Fruit fly (Drosophila melanogaster) whole organism, embryonic: Measurements from ENCODE around the gene CG15725.
A peak's percentile ranks its signal among the peaks of the same experiment; 100 is the strongest.

Experiments
- Abd-B ChIP-seq: fragments of 200-800 bp; sonication (Bioruptor generic); optimal IDR thresholded peaks from 2 replicates; lab custom pipeline; 2018; ENCODE audit warnings: missing biosample characterization, mild to moderate bottlenecking, missing genetic modification characterization, moderate library complexity
- Atf6 ChIP-seq: fragments of 200-800 bp; sonication (Bioruptor generic); IDR thresholded peaks from 2 replicates; pipeline ENCODE4 v1.3.6; 2022; ENCODE audit warnings: missing biosample characterization, missing genetic modification characterization
- Bgb ChIP-seq: fragments of 200-800 bp; sonication (Bioruptor generic); IDR thresholded peaks from 2 replicates; pipeline ENCODE4 v1.3.6; 2022; ENCODE audit warnings: missing biosample characterization, missing genetic modification characterization; ENCODE audit not compliant: partially characterized antibody
- Bteb2 ChIP-seq: fragments of 200-800 bp; sonication (Bioruptor generic); optimal IDR thresholded peaks from 2 replicates; lab custom pipeline; 2016; ENCODE audit warnings: missing biosample characterization, missing genetic modification characterization
- CG10147 ChIP-seq: fragments of 200-800 bp; sonication (Bioruptor generic); optimal IDR thresholded peaks from 2 replicates; lab custom pipeline; 2019; ENCODE audit warnings: missing biosample characterization, mild to moderate bottlenecking, missing genetic modification characterization, moderate library complexity
- CG10267 ChIP-seq: fragments of 200-800 bp; sonication (Bioruptor generic); optimal IDR thresholded peaks from 2 replicates; lab custom pipeline; 2018; ENCODE audit warnings: missing biosample characterization, mild to moderate bottlenecking, missing genetic modification characterization, moderate library complexity
- CG10274 ChIP-seq: fragments of 200-800 bp; sonication (Bioruptor generic); optimal IDR thresholded peaks from 3 replicates; lab custom pipeline; 2017; ENCODE audit warnings: missing biosample characterization, mild to moderate bottlenecking, missing genetic modification characterization
- CG10321 ChIP-seq: fragments of 200-800 bp; sonication (Bioruptor generic); IDR thresholded peaks from 2 replicates; pipeline ENCODE4 v1.3.6; 2022; ENCODE audit warnings: missing biosample characterization, missing genetic modification characterization
- CG12769 ChIP-seq: fragments of 200-800 bp; sonication (Bioruptor generic); optimal IDR thresholded peaks from 2 replicates; lab custom pipeline; 2019; ENCODE audit warnings: missing biosample characterization, mild to moderate bottlenecking, missing genetic modification characterization, moderate library complexity
- CG13287 ChIP-seq: fragments of 200-800 bp; sonication (Bioruptor generic); IDR thresholded peaks from 2 replicates; pipeline ENCODE4 v1.3.6; 2022; ENCODE audit warnings: missing biosample characterization, missing genetic modification characterization; ENCODE audit not compliant: partially characterized antibody
- CG13624 ChIP-seq: fragments of 200-800 bp; sonication (Bioruptor generic); optimal IDR thresholded peaks from 2 replicates; lab custom pipeline; 2016; ENCODE audit warnings: missing biosample characterization, missing genetic modification characterization
- CG2120 ChIP-seq: fragments of 200-800 bp; sonication (Bioruptor generic); optimal IDR thresholded peaks from 3 replicates; lab custom pipeline; 2016; ENCODE audit warnings: missing biosample characterization, missing genetic modification characterization
- CG2202 ChIP-seq: fragments of 200-800 bp; sonication (Bioruptor generic); optimal IDR thresholded peaks from 2 replicates; lab custom pipeline; 2018; ENCODE audit warnings: missing biosample characterization, mild to moderate bottlenecking, missing genetic modification characterization
- CG2678 ChIP-seq: fragments of 200-800 bp; sonication (Bioruptor generic); optimal IDR thresholded peaks from 3 replicates; lab custom pipeline; 2019; ENCODE audit warnings: missing biosample characterization, mild to moderate bottlenecking, missing genetic modification characterization, moderate library complexity
- CG2712 ChIP-seq: fragments of 200-800 bp; optimal IDR thresholded peaks from 3 replicates; lab custom pipeline; 2019; ENCODE audit warnings: missing biosample characterization, mild to moderate bottlenecking, missing genetic modification characterization, moderate library complexity
- CG30431 ChIP-seq: fragments of 200-800 bp; sonication (Bioruptor generic); optimal IDR thresholded peaks from 2 replicates; lab custom pipeline; 2017; ENCODE audit warnings: missing biosample characterization, missing genetic modification characterization
- CG32772 ChIP-seq: fragments of 200-800 bp; sonication (Bioruptor generic); IDR thresholded peaks from 2 replicates; pipeline ENCODE4 v1.3.6; 2022; ENCODE audit warnings: missing biosample characterization, missing genetic modification characterization
- CG3838 ChIP-seq: fragments of 200-800 bp; sonication (Bioruptor generic); optimal IDR thresholded peaks from 3 replicates; lab custom pipeline; 2016; ENCODE audit warnings: missing biosample characterization, missing genetic modification characterization
- CG4282 ChIP-seq: fragments of 200-800 bp; sonication (Bioruptor generic); optimal IDR thresholded peaks from 2 replicates; lab custom pipeline; 2016; ENCODE audit warnings: missing biosample characterization, missing genetic modification characterization
- CG5180 ChIP-seq: fragments of 200-800 bp; sonication (Bioruptor generic); optimal IDR thresholded peaks from 3 replicates; lab custom pipeline; 2017; ENCODE audit warnings: missing biosample characterization, missing genetic modification characterization, mild to moderate bottlenecking, moderate library complexity, missing genetic modification reagents
- CG6175 ChIP-seq: fragments of 200-800 bp; sonication (Bioruptor generic); IDR thresholded peaks from 3 replicates; pipeline ENCODE4 v1.3.6; 2022; ENCODE audit warnings: missing biosample characterization, missing genetic modification characterization
- CG7372 ChIP-seq: fragments of 200-800 bp; sonication (Bioruptor generic); IDR thresholded peaks from 2 replicates; pipeline ENCODE4 v1.3.6; 2022; ENCODE audit warnings: missing biosample characterization, missing genetic modification characterization
- CG8765 ChIP-seq: fragments of 200-800 bp; sonication (Bioruptor generic); IDR thresholded peaks from 2 replicates; pipeline ENCODE4 v1.3.6; 2022; ENCODE audit warnings: missing biosample characterization, missing genetic modification characterization
- D19B ChIP-seq: fragments of 200-800 bp; sonication (Bioruptor generic); optimal IDR thresholded peaks from 2 replicates; lab custom pipeline; 2017; ENCODE audit warnings: missing biosample characterization, mild to moderate bottlenecking, missing genetic modification characterization
- Dp ChIP-seq: fragments of 200-800 bp; sonication (Bioruptor generic); optimal IDR thresholded peaks from 2 replicates; lab custom pipeline; 2018; ENCODE audit warnings: missing biosample characterization, mild to moderate bottlenecking, missing genetic modification characterization, moderate library complexity
- Mad ChIP-seq: fragments of 200-800 bp; sonication (Bioruptor generic); optimal IDR thresholded peaks from 2 replicates; lab custom pipeline; 2016; ENCODE audit warnings: missing biosample characterization, missing genetic modification characterization
- Myb ChIP-seq: fragments of 200-800 bp; sonication (Bioruptor generic); optimal IDR thresholded peaks from 2 replicates; lab custom pipeline; 2016; ENCODE audit warnings: missing biosample characterization, missing genetic modification characterization
- Oaz ChIP-seq: fragments of 200-800 bp; sonication (Bioruptor generic); IDR thresholded peaks from 2 replicates; pipeline ENCODE4 v1.3.6; 2022; ENCODE audit warnings: missing biosample characterization, missing genetic modification characterization
- Sin3A ChIP-seq: fragments of >200 bp; optimal IDR thresholded peaks from 2 replicates; lab custom pipeline; 2018
- TFAM ChIP-seq: fragments of 200-800 bp; sonication (Bioruptor generic); optimal IDR thresholded peaks from 2 replicates; lab custom pipeline; 2017; ENCODE audit warnings: missing biosample characterization, missing genetic modification characterization, inconsistent platforms
- ap ChIP-seq: fragments of 200-800 bp; sonication (Bioruptor generic); IDR thresholded peaks from 2 replicates; pipeline ENCODE4 v1.3.6; 2022; ENCODE audit warnings: missing biosample characterization, missing genetic modification characterization
- croc ChIP-seq: fragments of 200-800 bp; sonication (Bioruptor generic); conservative IDR thresholded peaks from 3 replicates; pipeline ENCODE4 v1.3.6; 2022; ENCODE audit warnings: missing biosample characterization, missing genetic modification characterization
- crol ChIP-seq: fragments of 200-800 bp; sonication (Bioruptor generic); IDR thresholded peaks from 2 replicates; pipeline ENCODE4 v1.3.6; 2022; ENCODE audit warnings: missing biosample characterization, missing genetic modification characterization
- emc ChIP-seq: fragments of 200-800 bp; sonication (Bioruptor generic); optimal IDR thresholded peaks from 2 replicates; lab custom pipeline; 2016; ENCODE audit warnings: missing biosample characterization, missing genetic modification characterization
- fd102C ChIP-seq: fragments of 200-800 bp; sonication (Bioruptor generic); optimal IDR thresholded peaks from 2 replicates; lab custom pipeline; 2018; ENCODE audit warnings: missing biosample characterization, mild to moderate bottlenecking, missing genetic modification characterization, moderate library complexity
- fd3F ChIP-seq: fragments of 200-800 bp; sonication (Bioruptor generic); optimal IDR thresholded peaks from 2 replicates; lab custom pipeline; 2018; ENCODE audit warnings: missing biosample characterization, mild to moderate bottlenecking, missing genetic modification characterization, moderate library complexity
- fru ChIP-seq: fragments of >200 bp; optimal IDR thresholded peaks from 2 replicates; lab custom pipeline; 2017
- ken ChIP-seq: fragments of 200-800 bp; sonication (Bioruptor generic); IDR thresholded peaks from 3 replicates; pipeline ENCODE4 v1.3.6; 2022; ENCODE audit warnings: missing biosample characterization, missing genetic modification characterization
- maf-S ChIP-seq: fragments of 200-800 bp; sonication (Bioruptor generic); optimal IDR thresholded peaks from 2 replicates; lab custom pipeline; 2016; ENCODE audit warnings: missing biosample characterization, missing genetic modification characterization
- oc ChIP-seq: fragments of 200-800 bp; sonication (Bioruptor generic); optimal IDR thresholded peaks from 2 replicates; lab custom pipeline; 2018; ENCODE audit warnings: missing biosample characterization, mild to moderate bottlenecking, missing genetic modification characterization, moderate library complexity
- otp ChIP-seq: fragments of 200-800 bp; sonication (Bioruptor generic); IDR thresholded peaks from 3 replicates; pipeline ENCODE4, ENCODE4 v1.3.6; 2022; ENCODE audit warnings: missing biosample characterization, missing genetic modification characterization
- pan ChIP-seq, 4 experiments: fragments of >200 bp in 3 of 4; fragments of 200-800 bp in 1 of 4; sonication (Bioruptor generic) in 1 of 4; optimal IDR thresholded peaks in 3 of 4; IDR thresholded peaks in 1 of 4; 2 replicates each; pipeline versions ENCODE4 v1.3.6 to Lab custom; 2017 to 2022; ENCODE audit warnings: missing biosample characterization in 2 of 4, missing genetic modification characterization in 2 of 4, mixed read lengths in 1 of 4
- phol ChIP-seq: fragments of 200-800 bp; sonication (Bioruptor generic); optimal IDR thresholded peaks from 3 replicates; lab custom pipeline; 2018; ENCODE audit warnings: missing biosample characterization, mild to moderate bottlenecking, missing genetic modification characterization, moderate library complexity
- pum ChIP-seq: fragments of 200-800 bp; sonication (Bioruptor generic); optimal IDR thresholded peaks from 2 replicates; lab custom pipeline; 2016; ENCODE audit warnings: missing biosample characterization, missing genetic modification characterization
- sd ChIP-seq: fragments of 200-800 bp; sonication (Bioruptor generic); optimal IDR thresholded peaks from 3 replicates; lab custom pipeline; 2018; ENCODE audit warnings: missing biosample characterization, mild to moderate bottlenecking, missing genetic modification characterization, moderate library complexity
- tgo ChIP-seq: fragments of 200-800 bp; sonication (Bioruptor generic); IDR thresholded peaks from 3 replicates; pipeline ENCODE4 v1.3.6; 2022; ENCODE audit warnings: missing biosample characterization, missing genetic modification characterization
- zfh1 ChIP-seq: fragments of 200-800 bp; sonication (Bioruptor generic); IDR thresholded peaks from 3 replicates; pipeline ENCODE4 v1.3.6; 2022; ENCODE audit warnings: missing biosample characterization, missing genetic modification characterization

The CG15725 gene

dm6 chrX:12737057-12737734 lies 31.5 kb downstream of the CG15725 start (continued):
- TF ChIP-seq ap, result no peak
- no peak for TF ChIP-seq Myb (GFP tag; lab: Kevin White, UChicago)
- TF ChIP-seq Abd-B (GFP tag; lab: Kevin White, UChicago), result peak; percentile 50
- no peak for TF ChIP-seq Bteb2 (GFP tag; lab: Kevin White, UChicago)
- peak; percentile 9 for TF ChIP-seq CG12769
- TF ChIP-seq maf-S, result no peak
- peak; percentile 9; the same call in 1 of the 2 replicates for TF ChIP-seq Bgb (GFP tag; lab: Robert Waterston, UW)
- TF ChIP-seq D19B (GFP tag; lab: Kevin White, UChicago), result no peak
- TF ChIP-seq Dp (GFP tag; lab: Kevin White, UChicago), result no peak
- TF ChIP-seq crol (GFP tag; lab: Robert Waterston, UW), result peak; percentile 97
- 0 out of 3 replicates have a peak, but pooled peaks have one; percentile 42 for TF ChIP-seq zfh1 (GFP tag; lab: Robert Waterston, UW)

- no peak for TF ChIP-seq CG8765 (GFP tag; lab: Robert Waterston, UW)
- no peak for TF ChIP-seq CG2202 (tag; lab: Kevin White, UChicago)
- peak; percentile 38 for TF ChIP-seq oc (tag; lab: Kevin White, UChicago)
- no peak for TF ChIP-seq fd102C (GFP tag; lab: Kevin White, UChicago)
- peak; percentile 86 for TF ChIP-seq phol
- TF ChIP-seq CG2120, result peak; percentile 71
- TF ChIP-seq emc, result no peak
- no peak for TF ChIP-seq Sin3A
- no peak for TF ChIP-seq pum (GFP tag; lab: Kevin White, UChicago)
- no peak for TF ChIP-seq CG13624 (GFP tag; lab: Kevin White, UChicago)
- TF ChIP-seq otp (GFP tag; lab: Robert Waterston, UW), result no peak
- TF ChIP-seq CG2712 (tag; lab: Kevin White, UChicago), result peak; percentile 84
- peak; percentile 78 for TF ChIP-seq CG10147 (GFP tag; lab: Kevin White, UChicago)
- TF ChIP-seq CG13287, result no peak
- no peak for TF ChIP-seq CG3838
- peak; percentile 92 for TF ChIP-seq CG2678 (tag; lab: Kevin White, UChicago)
- peak; percentile 60 for TF ChIP-seq tgo
- TF ChIP-seq CG4282 (GFP tag; lab: Kevin White, UChicago), result no peak
- TF ChIP-seq CG7372 (GFP tag; lab: Robert Waterston, UW), result no peak
- TF ChIP-seq Oaz (GFP tag; lab: Robert Waterston, UW), result 0 out of 2 replicates have a peak, but pooled peaks have one; percentile 15
- TF ChIP-seq pan (optimal IDR thresholded peaks at IDR 0.05; lab: Kevin White, UChicago), result no peak
- TF ChIP-seq pan (GFP tag; optimal IDR thresholded peaks at IDR 0.05 in 1 of 2, IDR thresholded peaks at IDR 0.05 in 1 of 2), result peak in 1 of 2 experiments; percentile 68
- no peak for TF ChIP-seq CG30431 (GFP tag; lab: Kevin White, UChicago)
- TF ChIP-seq CG10274, result peak; percentile 20
- peak; percentile 27; the same call in 1 of the 3 replicates for TF ChIP-seq croc (GFP tag; lab: Robert Waterston, UW)
- TF ChIP-seq CG32772 (GFP tag; lab: Robert Waterston, UW), result no peak; the same call in 1 of the 2 replicates
- TF ChIP-seq CG10321 (GFP tag; lab: Robert Waterston, UW), result no peak
- no peak for TF ChIP-seq CG5180 (GFP tag; lab: Kevin White, UChicago)
- TF ChIP-seq Atf6 (GFP tag; lab: Robert Waterston, UW), result peak; percentile 35; the same call in 1 of the 2 replicates
- TF ChIP-seq fd3F (GFP tag; lab: Kevin White, UChicago), result peak; percentile 67
- TF ChIP-seq CG10267 (tag; lab: Kevin White, UChicago), result peak; percentile 71
- TF ChIP-seq maf-S, result no peak
- no peak for TF ChIP-seq TFAM (GFP tag; lab: Kevin White, UChicago)
- no peak for TF ChIP-seq fru
- no peak for TF ChIP-seq CG6175 (GFP tag; lab: Robert Waterston, UW)
- TF ChIP-seq Mad (GFP tag; lab: Kevin White, UChicago), result no peak
- no peak for TF ChIP-seq sd
- no peak for TF ChIP-seq ken
Measured at dm6 chrX:12737735-12738390, 32.2 kb downstream of the CG15725 start.
